Worm (Caenorhabditis elegans): ENCODE results near the gene gfl-1.
A peak's percentile ranks its signal among the peaks of the same experiment; 100 is the strongest.

Gene gfl-1

ce11 chrIV:11489077-11489476, 32.0 kb upstream of the gfl-1 start:
- TF ChIP-seq lsy-2 (tag; optimal IDR thresholded peaks at IDR 0.05) (no peak), tra-1 (GFP tag; IDR thresholded peaks at IDR 0.05) (no peak), nhr-28 (tag; optimal IDR thresholded peaks at IDR 0.05) (peak; percentile 72), daf-16 (GFP tag; optimal IDR thresholded peaks at IDR 0.05) (no peak), daf-16 (tag; optimal IDR thresholded peaks at IDR 0.05) (peak; percentile 39), F37D6.2 (tag; optimal IDR thresholded peaks at IDR 0.05) (no peak), lin-38 (GFP tag; IDR thresholded peaks at IDR 0.05) (no peak), pqm-1 (tag; optimal IDR thresholded peaks at IDR 0.05) (peak; percentile 81)

ce11 chrIV:11489610-11490339, 31.3 kb upstream of the gfl-1 start:
- TF ChIP-seq hlh-30 (tag; optimal IDR thresholded peaks at IDR 0.05; ENCODE audit: insufficient read depth) (peak; percentile 77), lin-38 (GFP tag; IDR thresholded peaks at IDR 0.05) (peak; percentile 22; the same call in 1 of the 2 replicates), mep-1 (tag; optimal IDR thresholded peaks at IDR 0.05) (peak; percentile 69), lin-1 (GFP tag; IDR thresholded peaks at IDR 0.05) (0 out of 2 replicates have a peak, but pooled peaks have one; percentile 24), daf-16 (GFP tag; optimal IDR thresholded peaks at IDR 0.05) (peak in 1 of 2 experiments; percentile 46), daf-16 (tag; optimal IDR thresholded peaks at IDR 0.05) (no peak), mdt-29 (GFP tag; IDR thresholded peaks at IDR 0.05) (no peak), dmd-9 (GFP tag; IDR thresholded peaks at IDR 0.05) (no peak), Y5F2A.4 (GFP tag; optimal IDR thresholded peaks at IDR 0.05) (no peak), nhr-28 (tag; optimal IDR thresholded peaks at IDR 0.05) (peak; percentile 41), fos-1 (tag; optimal IDR thresholded peaks at IDR 0.05) (no peak), nhr-25 (tag; optimal IDR thresholded peaks at IDR 0.05; ENCODE audit: borderline replicate concordance, insufficient read depth) (peak; percentile 66), lsy-2 (tag; optimal IDR thresholded peaks at IDR 0.05) (peak in 1 of 2 experiments; percentile 51), nhr-11 (tag; optimal IDR thresholded peaks at IDR 0.05) (peak; percentile 51), dmd-6 (GFP tag; IDR thresholded peaks at IDR 0.05) (peak; percentile 32; the same call in 1 of the 2 replicates), hlh-11 (tag; optimal IDR thresholded peaks at IDR 0.05) (peak; percentile 49), dve-1 (tag; optimal IDR thresholded peaks at IDR 0.05; ENCODE audit: insufficient read depth) (peak; percentile 33), dpl-1 (GFP tag; optimal IDR thresholded peaks at IDR 0.05) (peak; percentile 16), aha-1 (tag) (peak; percentile 88), mxl-3 (GFP tag; optimal IDR thresholded peaks at IDR 0.05) (peak; percentile 52), T26A8.4 (GFP tag; IDR thresholded peaks at IDR 0.05) (no peak), ceh-32 (tag; optimal IDR thresholded peaks at IDR 0.05; ENCODE audit: poor library complexity) (no peak), hmg-1.1 (GFP tag; IDR thresholded peaks at IDR 0.05) (0 out of 2 replicates have a peak, but pooled peaks have one; percentile 18), unc-62 (GFP tag; optimal IDR thresholded peaks at IDR 0.05 in 1 of 2) (peak in 1 of 2 experiments; percentile 95), unc-62 (tag; optimal IDR thresholded peaks at IDR 0.05) (no peak), mdl-1 (tag; optimal IDR thresholded peaks at IDR 0.05) (peak; percentile 1 to 64)

DNA sequence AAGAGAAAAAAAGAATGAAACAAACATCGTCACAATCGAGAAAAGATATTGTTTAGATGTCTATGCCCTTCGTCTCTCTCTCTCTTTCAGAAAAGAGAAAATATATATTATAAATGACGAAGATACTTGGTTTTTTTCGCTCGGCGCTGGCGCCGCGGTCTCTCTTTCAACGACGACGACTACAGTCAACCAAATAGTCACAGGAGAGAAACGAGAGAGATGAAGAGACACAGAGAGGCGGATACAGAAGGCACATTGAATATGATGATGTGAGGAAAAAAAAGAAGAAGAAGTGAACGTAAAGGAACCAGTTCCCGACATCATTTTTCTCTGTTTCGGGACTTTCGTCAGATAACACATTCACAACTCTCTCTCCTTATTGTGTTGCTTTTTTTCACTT, 29.7 kb upstream of the gfl-1 start:
- TF ChIP-seq nhr-28 (tag; optimal IDR thresholded peaks at IDR 0.05) (peak; percentile 92), D1046.2 (GFP tag; IDR thresholded peaks at IDR 0.05) (no peak), ZK546.5 (tag; optimal IDR thresholded peaks at IDR 0.05) (no peak), dmd-6 (GFP tag; IDR thresholded peaks at IDR 0.05) (peak; percentile 49), mdl-1 (tag; optimal IDR thresholded peaks at IDR 0.05) (peak in 1 of 2 experiments; percentile 52), nhr-10 (tag; optimal IDR thresholded peaks at IDR 0.05) (no peak), nhr-48 (tag; optimal IDR thresholded peaks at IDR 0.05) (peak; percentile 72), nhr-42 (GFP tag; IDR thresholded peaks at IDR 0.05) (no peak), F10B5.3 (tag; optimal IDR thresholded peaks at IDR 0.05) (no peak), ceh-32 (tag; optimal IDR thresholded peaks at IDR 0.05; ENCODE audit: poor library complexity) (no peak), nhr-25 (tag; optimal IDR thresholded peaks at IDR 0.05; ENCODE audit: borderline replicate concordance, insufficient read depth) (peak; percentile 21), hlh-30 (tag; optimal IDR thresholded peaks at IDR 0.05; ENCODE audit: insufficient read depth) (peak; percentile 45), php-3 (GFP tag; IDR thresholded peaks at IDR 0.05) (no peak), hlh-11 (tag; optimal IDR thresholded peaks at IDR 0.05) (peak; percentile 82), lin-38 (GFP tag; IDR thresholded peaks at IDR 0.05) (0 out of 2 replicates have a peak, but pooled peaks have one; percentile 19), spr-1 (tag; optimal IDR thresholded peaks at IDR 0.05) (peak; percentile 56), dve-1 (tag; optimal IDR thresholded peaks at IDR 0.05; ENCODE audit: insufficient read depth) (peak; percentile 65), hmg-1.1 (GFP tag; IDR thresholded peaks at IDR 0.05) (0 out of 2 replicates have a peak, but pooled peaks have one; percentile 25), mep-1 (tag; optimal IDR thresholded peaks at IDR 0.05) (peak; percentile 12), cey-2 (tag; optimal IDR thresholded peaks at IDR 0.05; ENCODE audit: borderline replicate concordance, insufficient read depth) (peak; percentile 60), F49E8.2 (tag; optimal IDR thresholded peaks at IDR 0.05; ENCODE audit: borderline replicate concordance) (no peak), lsy-2 (tag; optimal IDR thresholded peaks at IDR 0.05) (peak in 1 of 2 experiments; percentile 46), skn-1 (tag; optimal IDR thresholded peaks at IDR 0.05) (no peak), sdz-12 (GFP tag; optimal IDR thresholded peaks at IDR 0.05) (no peak), ceh-44 (GFP tag; IDR thresholded peaks at IDR 0.05) (no peak), nhr-76 (tag; optimal IDR thresholded peaks at IDR 0.05) (peak; percentile 19)

All from whole organism, L4 larva.